Fruit fly (Drosophila melanogaster): ENCODE results near the gene eIF2Bbeta.

The eIF2Bbeta gene

dm6 chrX:2744042-2744441 lies 39.7 kb downstream of the eIF2Bbeta start, which contains the start of gene Syx4 (continued):
- TF ChIP-seq CG10321 (GFP tag; IDR thresholded peaks at IDR 0.05) (peak; percentile 79), ttk (GFP tag; IDR thresholded peaks at IDR 0.05) (peak; percentile 86), ftz-f1 (GFP tag; optimal IDR thresholded peaks at IDR 0.05) (no peak), Atf6 (GFP tag; IDR thresholded peaks at IDR 0.05) (peak; percentile 94), sens-2 (GFP tag; IDR thresholded peaks at IDR 0.05) (peak; percentile 80), CG11504 (tag; optimal IDR thresholded peaks at IDR 0.05) (peak; percentile 92), CG15269 (tag; optimal IDR thresholded peaks at IDR 0.05) (peak; percentile 95), pb (GFP tag; optimal IDR thresholded peaks at IDR 0.05) (peak; percentile 81), NFAT (GFP tag; IDR thresholded peaks at IDR 0.05) (peak; percentile 85), CG2129 (GFP tag; IDR thresholded peaks at IDR 0.05; ENCODE audit: partially characterized antibody) (no peak), Elba2 (GFP tag; optimal IDR thresholded peaks at IDR 0.05) (no peak), Mrtf (GFP tag; IDR thresholded peaks at IDR 0.05) (peak; percentile 86), phol (tag; optimal IDR thresholded peaks at IDR 0.05) (peak; percentile 84), trh (GFP tag; optimal IDR thresholded peaks at IDR 0.05) (peak; percentile 49), CG17568 (GFP tag; optimal IDR thresholded peaks at IDR 0.05) (peak; percentile 81), wdn (GFP tag; IDR thresholded peaks at IDR 0.05) (peak; percentile 83), vfl (GFP tag; optimal IDR thresholded peaks at IDR 0.05) (peak; percentile 83), CG11695 (GFP tag; IDR thresholded peaks at IDR 0.05) (peak; percentile 94), ci (GFP tag; IDR thresholded peaks at IDR 0.05) (peak; percentile 96), sim (GFP tag; IDR thresholded peaks at IDR 0.05) (peak; percentile 80), CG8388 (GFP tag; optimal IDR thresholded peaks at IDR 0.05) (peak; percentile 87), CG12769 (tag; optimal IDR thresholded peaks at IDR 0.05) (peak; percentile 97), CG5953 (GFP tag; IDR thresholded peaks at IDR 0.05) (peak; percentile 92), insv (GFP tag; optimal IDR thresholded peaks at IDR 0.05) (no peak), CG6654 (GFP tag; optimal IDR thresholded peaks at IDR 0.05) (peak; percentile 78), CG2712 (tag; optimal IDR thresholded peaks at IDR 0.05) (peak; percentile 87), tin (GFP tag; optimal IDR thresholded peaks at IDR 0.05) (peak; percentile 77), pnt (GFP tag; optimal IDR thresholded peaks at IDR 0.05) (peak; percentile 71), CG15601 (tag; optimal IDR thresholded peaks at IDR 0.05) (peak; percentile 78), Bteb2 (GFP tag; optimal IDR thresholded peaks at IDR 0.05) (peak; percentile 87), Gsc (GFP tag; IDR thresholded peaks at IDR 0.05) (peak; percentile 49; the same call in 1 of the 2 replicates), CG31388 (GFP tag; optimal IDR thresholded peaks at IDR 0.05) (peak; percentile 65), CG30403 (GFP tag; optimal IDR thresholded peaks at IDR 0.05) (peak; percentile 88), bbx (GFP tag; IDR thresholded peaks at IDR 0.05; ENCODE audit: partially characterized antibody) (no peak), CG4820 (GFP tag; optimal IDR thresholded peaks at IDR 0.05) (peak; percentile 85), gem (tag; optimal IDR thresholded peaks at IDR 0.05) (peak; percentile 94), CG10366 (GFP tag; IDR thresholded peaks at IDR 0.05) (peak; percentile 89), aop (GFP tag; IDR thresholded peaks at IDR 0.05) (0 out of 2 replicates have a peak, but pooled peaks have one; percentile 48), az2 (GFP tag; optimal IDR thresholded peaks at IDR 0.05) (peak; percentile 86), so (GFP tag; IDR thresholded peaks at IDR 0.05) (peak; percentile 92), fd64A (GFP tag; optimal IDR thresholded peaks at IDR 0.05) (peak; percentile 49), Hmr (GFP tag; optimal IDR thresholded peaks at IDR 0.05) (peak; percentile 95), CG2199 (GFP tag; IDR thresholded peaks at IDR 0.05) (peak; percentile 79; the same call in 2 of the 3 replicates), Poxn (GFP tag; IDR thresholded peaks at IDR 0.05) (peak; percentile 65), lilli (GFP tag; optimal IDR thresholded peaks at IDR 0.05) (peak; percentile 93), sob (GFP tag; IDR thresholded peaks at IDR 0.05) (peak; percentile 93), ewg (GFP tag; optimal IDR thresholded peaks at IDR 0.05) (peak; percentile 71), CG8359 (GFP tag; optimal IDR thresholded peaks at IDR 0.05; ENCODE audit: borderline replicate concordance) (peak; percentile 52), Rx (GFP tag; IDR thresholded peaks at IDR 0.05) (peak; percentile 81), Taf1 (GFP tag; IDR thresholded peaks at IDR 0.05) (peak; percentile 83), Deaf1 (tag; optimal IDR thresholded peaks at IDR 0.05) (peak; percentile 72), Xrp1 (GFP tag; IDR thresholded peaks at IDR 0.05) (peak; percentile 89)
